Worm (Caenorhabditis elegans): ENCODE measurements around the gene T07F8.1.

T07F8.1 gene

DNA sequence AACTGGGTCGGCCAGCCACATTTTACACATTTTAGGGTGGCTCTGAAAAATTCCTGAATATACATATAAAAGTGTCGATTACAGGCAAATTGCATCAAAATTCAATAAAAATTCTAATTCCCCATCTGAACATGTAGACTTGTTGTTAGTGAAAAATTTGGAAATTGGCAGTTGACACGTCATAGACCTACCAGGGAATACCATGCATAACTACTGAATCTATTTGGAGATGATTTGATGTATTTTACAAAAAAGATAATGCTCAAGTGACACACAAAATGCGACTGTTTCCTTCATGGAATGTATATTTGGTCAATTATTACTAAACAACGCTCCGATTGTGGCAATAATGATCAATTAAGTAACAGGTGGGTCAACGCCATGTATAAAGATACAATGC, 21.7 kb upstream of the T07F8.1 start, which contains the start of gene F10E7.1:
Gene F10E7.1 (plus strand): TSS at position 301 of the 400 bp plus-strand sequence.
- TF ChIP-seq mxl-2 (GFP tag; conservative IDR thresholded peaks at IDR 0.05): no peak
- TF ChIP-seq ctbp-1 (GFP tag; IDR thresholded peaks at IDR 0.05): no peak
- peak in 1 of 2 experiments; percentile 49 for TF ChIP-seq unc-62 (GFP tag; optimal IDR thresholded peaks at IDR 0.05 in 1 of 2)
- no peak for TF ChIP-seq unc-62 (tag; optimal IDR thresholded peaks at IDR 0.05)
- TF ChIP-seq ama-1 (optimal IDR thresholded peaks at IDR 0.05): no peak
- TF ChIP-seq Y75B8A.6 (GFP tag; IDR thresholded peaks at IDR 0.05): no peak
- no peak for TF ChIP-seq ces-1 (GFP tag; optimal IDR thresholded peaks at IDR 0.05)

DNA sequence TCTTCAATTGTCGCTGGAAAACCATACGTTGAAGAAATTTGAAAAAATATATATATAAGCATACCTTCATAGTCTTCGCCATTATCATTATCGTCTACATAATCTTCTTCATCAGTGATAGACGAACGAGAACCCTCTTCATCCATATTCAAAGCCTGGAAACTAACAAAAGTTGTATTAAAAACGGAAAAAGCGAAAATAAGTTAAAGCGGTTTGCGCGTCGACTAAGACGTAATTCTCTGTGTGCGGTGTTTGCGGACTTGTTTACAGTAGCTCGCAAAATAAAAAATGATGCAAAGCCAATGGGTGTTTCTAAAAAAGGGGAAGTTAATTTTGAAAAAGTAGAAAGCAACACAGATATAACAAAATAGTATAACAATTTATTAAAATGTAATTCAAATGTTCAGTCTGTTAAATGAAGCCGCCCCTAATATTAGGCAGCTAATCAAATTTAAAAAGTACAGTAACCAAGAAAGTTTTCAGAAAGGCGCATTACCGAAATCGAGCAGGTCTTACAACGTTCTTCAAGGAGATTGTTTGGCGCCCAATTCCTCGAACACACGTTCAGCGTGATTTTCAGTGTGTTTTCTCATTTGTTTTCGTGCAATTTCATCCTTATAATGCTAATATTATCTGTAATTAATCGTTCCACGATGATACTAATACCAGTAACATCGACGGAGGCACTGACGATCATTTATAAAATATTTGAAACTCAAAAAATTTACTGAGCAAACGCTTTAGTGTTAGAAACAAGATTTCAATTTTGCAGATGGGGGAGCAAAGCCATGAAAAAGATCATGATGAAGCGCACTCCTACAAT, 16.1 kb upstream of the T07F8.1 start, which contains the start of the genes T07F8.4 and gld-3:
Gene T07F8.4 (minus strand): TSS at position 162 of the 823 bp plus-strand sequence.
Gene gld-3 (plus strand): TSS at position 773 of the 823 bp plus-strand sequence.
- no peak for TF ChIP-seq lin-29 (GFP tag; IDR thresholded peaks at IDR 0.05)
- peak; percentile 43 for TF ChIP-seq lin-38 (GFP tag; IDR thresholded peaks at IDR 0.05)
- no peak for TF ChIP-seq mxl-2 (GFP tag; conservative IDR thresholded peaks at IDR 0.05)
- TF ChIP-seq lsy-2 (tag; optimal IDR thresholded peaks at IDR 0.05): peak in 1 of 2 experiments; percentile 96
- TF ChIP-seq php-3 (GFP tag; IDR thresholded peaks at IDR 0.05): no peak
- peak; percentile 23 for TF ChIP-seq unc-130 (GFP tag; optimal IDR thresholded peaks at IDR 0.05)
- no peak for TF ChIP-seq daf-16 (GFP tag; optimal IDR thresholded peaks at IDR 0.05)
- peak; percentile 74 for TF ChIP-seq daf-16 (tag; optimal IDR thresholded peaks at IDR 0.05)
- peak in 1 of 2 experiments; percentile 55 for TF ChIP-seq unc-62 (GFP tag; optimal IDR thresholded peaks at IDR 0.05 in 1 of 2)
- no peak for TF ChIP-seq unc-62 (tag; optimal IDR thresholded peaks at IDR 0.05)
- no peak for TF ChIP-seq lin-39 (tag; optimal IDR thresholded peaks at IDR 0.05)
- no peak for TF ChIP-seq F37D6.2 (tag; optimal IDR thresholded peaks at IDR 0.05)

DNA sequence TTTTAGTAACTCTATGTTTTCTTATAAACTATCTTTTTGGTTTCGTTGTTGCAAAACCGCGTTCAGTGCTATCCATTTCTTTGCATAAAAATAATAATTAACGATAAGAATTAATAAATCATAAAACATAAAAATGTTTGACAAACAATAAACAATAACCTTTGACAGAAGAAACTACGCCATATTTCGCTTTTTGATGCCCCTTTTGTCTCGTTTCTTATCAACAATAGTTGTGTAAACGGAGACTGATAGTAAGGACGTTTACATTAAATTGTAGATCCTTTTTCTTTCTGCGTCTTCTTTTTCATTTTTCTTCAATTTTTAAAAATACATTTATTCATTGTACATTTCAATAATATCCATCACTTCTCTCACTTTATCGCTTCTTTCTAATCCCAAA, 9.1 kb upstream of the T07F8.1 start:
- TF ChIP-seq nhr-28 (tag; optimal IDR thresholded peaks at IDR 0.05) (peak; percentile 60), daf-16 (GFP tag; optimal IDR thresholded peaks at IDR 0.05) (no peak), daf-16 (tag; optimal IDR thresholded peaks at IDR 0.05) (peak; percentile 92), mxl-3 (GFP tag; optimal IDR thresholded peaks at IDR 0.05) (no peak), set-16 (GFP tag; IDR thresholded peaks at IDR 0.05) (no peak), unc-62 (GFP tag; optimal IDR thresholded peaks at IDR 0.05 in 1 of 2) (peak in 1 of 2 experiments; percentile 53), unc-62 (tag; optimal IDR thresholded peaks at IDR 0.05) (no peak), php-3 (GFP tag; IDR thresholded peaks at IDR 0.05) (peak; percentile 65), pqm-1 (tag; optimal IDR thresholded peaks at IDR 0.05) (peak; percentile 86)

DNA sequence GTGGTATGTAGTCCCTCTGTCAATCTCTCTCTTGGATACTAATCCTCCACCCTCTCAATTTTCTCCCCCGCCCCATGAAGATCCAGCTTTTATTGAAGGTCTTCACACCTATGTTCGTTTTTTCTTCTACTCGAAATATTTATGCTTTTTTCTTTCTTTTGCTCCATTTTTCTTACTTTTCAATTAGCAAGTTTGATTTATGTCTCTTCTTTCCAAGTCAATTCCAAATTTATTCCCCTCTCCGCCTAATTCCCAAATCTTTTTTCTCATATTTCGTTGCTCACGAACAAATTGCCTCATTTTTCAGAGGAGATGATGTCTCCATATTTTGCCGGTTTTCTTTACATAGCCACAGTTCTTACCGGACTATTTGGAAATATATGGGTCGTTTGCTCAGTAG, 3.9 kb upstream of the T07F8.1 start, which contains the start of gene npr-31:
Gene npr-31 (plus strand): TSS at position 301 of the 400 bp plus-strand sequence.
- TF ChIP-seq set-16 (GFP tag; IDR thresholded peaks at IDR 0.05) (no peak), F10B5.3 (tag; optimal IDR thresholded peaks at IDR 0.05) (no peak), ceh-44 (GFP tag; IDR thresholded peaks at IDR 0.05) (no peak), ZK546.5 (tag; optimal IDR thresholded peaks at IDR 0.05) (no peak), rbr-2 (tag; optimal IDR thresholded peaks at IDR 0.05) (no peak), ceh-28 (tag; optimal IDR thresholded peaks at IDR 0.05) (no peak), ceh-32 (tag; optimal IDR thresholded peaks at IDR 0.05; ENCODE audit: poor library complexity) (no peak), unc-130 (GFP tag; optimal IDR thresholded peaks at IDR 0.05) (no peak), nhr-111 (GFP tag; optimal IDR thresholded peaks at IDR 0.05) (no peak), dmd-6 (GFP tag; IDR thresholded peaks at IDR 0.05) (no peak), dpl-1 (GFP tag; optimal IDR thresholded peaks at IDR 0.05) (no peak), hmg-1.1 (GFP tag; IDR thresholded peaks at IDR 0.05) (no peak), zip-2 (tag; optimal IDR thresholded peaks at IDR 0.05) (no peak)

DNA sequence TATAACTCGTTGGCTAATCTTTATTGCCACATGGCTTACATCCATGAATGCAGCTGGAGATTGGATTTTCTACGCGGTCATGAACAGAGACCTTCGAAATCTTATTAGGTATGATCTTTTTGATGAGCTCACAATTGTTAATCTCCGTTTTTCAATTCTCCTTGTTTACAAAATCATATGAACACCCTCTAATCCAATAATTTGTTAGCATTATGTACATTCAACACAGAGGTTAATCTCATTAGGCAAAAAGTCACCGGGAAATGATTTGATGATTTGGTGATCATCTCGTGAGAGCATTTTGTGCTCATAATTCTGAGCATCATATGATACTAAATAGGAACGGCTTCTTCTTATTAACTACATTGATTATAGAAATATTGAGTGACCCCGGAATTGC, 2.0 kb upstream of the T07F8.1 start:
- no peak for TF ChIP-seq fkh-10 (GFP tag; optimal IDR thresholded peaks at IDR 0.05)
- no peak for TF ChIP-seq unc-130 (GFP tag; optimal IDR thresholded peaks at IDR 0.05)
- no peak for TF ChIP-seq F26F4.8 (GFP tag; conservative IDR thresholded peaks at IDR 0.05)
